Worm (Caenorhabditis elegans) whole organism, L1 larva: ENCODE data around the gene sysm-1.

Experiments used
- ama-1 ChIP-seq: fragments of 150-350 bp; optimal IDR thresholded peaks from 2 replicates; lab custom pipeline; 2014
- blmp-1 ChIP-seq: fragments of 150-350 bp; optimal IDR thresholded peaks from 2 replicates; lab custom pipeline; 2014; ENCODE audit warnings: missing biosample characterization, missing genetic modification characterization
- ceh-63 ChIP-seq: fragments of 200-800 bp; sonication (Bioruptor generic); optimal IDR thresholded peaks from 2 replicates; lab custom pipeline; 2018; ENCODE audit warnings: mild to moderate bottlenecking, missing genetic modification characterization, missing compliant biosample characterization
- lsy-2 ChIP-seq, 2 experiments: fragments of 150-350 bp; optimal IDR thresholded peaks; 2 replicates each; lab custom pipeline; 2014; ENCODE audit warnings: missing biosample characterization in 2 of 2, missing genetic modification characterization in 2 of 2
- mef-2 ChIP-seq: fragments of 150-350 bp; optimal IDR thresholded peaks from 2 replicates; lab custom pipeline; 2014; ENCODE audit warnings: missing biosample characterization, missing genetic modification characterization
- nhr-11 ChIP-seq: fragments of 150-350 bp; optimal IDR thresholded peaks from 2 replicates; lab custom pipeline; 2014; ENCODE audit warnings: missing biosample characterization, missing genetic modification characterization
- nhr-77 ChIP-seq: fragments of 150-350 bp; optimal IDR thresholded peaks from 2 replicates; lab custom pipeline; 2014; ENCODE audit warnings: missing biosample characterization, missing genetic modification characterization
- snpc-4 ChIP-seq: fragments of 150-350 bp; optimal IDR thresholded peaks from 2 replicates; lab custom pipeline; 2014; ENCODE audit warnings: missing biosample characterization, missing genetic modification characterization
- sox-4 ChIP-seq: sonication (generic microtip); optimal IDR thresholded peaks from 2 replicates; lab custom pipeline; 2016; ENCODE audit warnings: missing genetic modification characterization, missing compliant biosample characterization
- unc-130 ChIP-seq: fragments of 150-350 bp; optimal IDR thresholded peaks from 2 replicates; lab custom pipeline; 2017; ENCODE audit warnings: missing biosample characterization, missing genetic modification characterization, inconsistent platforms
- unc-62 ChIP-seq: fragments of 150-350 bp; optimal IDR thresholded peaks from 2 replicates; lab custom pipeline; 2014; ENCODE audit warnings: missing biosample characterization, missing genetic modification reagents, missing genetic modification characterization
- zag-1 ChIP-seq: fragments of 150-350 bp; optimal IDR thresholded peaks from 2 replicates; lab custom pipeline; 2014; ENCODE audit warnings: missing biosample characterization, missing genetic modification characterization
- ztf-11 ChIP-seq, 2 experiments: sonication (generic microtip); optimal IDR thresholded peaks; 2 replicates each; lab custom pipeline; 2016 to 2017; ENCODE audit warnings: missing genetic modification characterization in 2 of 2, missing biosample characterization in 1 of 2, missing compliant biosample characterization in 1 of 2
- ztf-4 ChIP-seq: fragments of 150-350 bp; optimal IDR thresholded peaks from 2 replicates; lab custom pipeline; 2014; ENCODE audit warnings: missing biosample characterization, missing genetic modification characterization

DNA sequence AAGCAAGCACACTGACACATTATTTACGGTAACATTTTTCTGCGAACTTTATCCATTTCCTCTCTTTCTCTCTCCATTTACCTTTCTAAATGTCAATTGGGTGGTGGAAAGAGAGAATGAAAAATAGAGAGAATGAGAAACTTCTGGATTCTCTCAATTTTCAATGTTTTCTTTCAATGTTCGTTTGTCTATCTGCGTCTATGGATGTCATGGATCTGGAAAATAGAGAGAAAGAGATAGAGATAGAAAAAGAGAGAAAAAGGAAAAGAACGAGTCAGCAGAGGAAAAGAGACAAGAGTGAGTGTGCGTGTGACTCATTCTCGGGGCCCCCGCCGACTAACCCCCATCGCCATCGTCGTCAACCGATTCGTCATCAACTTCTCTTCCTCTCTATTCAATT lies 29.9 kb upstream of the sysm-1 start, which contains the start of gene jun-1:
- TF ChIP-seq sox-4 (tag; lab: Kevin White, UChicago) (no peak), ama-1 (lab: Kevin White, UChicago) (no peak), nhr-77 (tag; lab: Kevin White, UChicago) (peak; percentile 96), lsy-2 (tag; optimal IDR thresholded peaks at IDR 0.05; lab: Kevin White, UChicago) (peak; percentile 85 to 95), snpc-4 (tag; lab: Kevin White, UChicago) (peak; percentile 70), zag-1 (tag; lab: Kevin White, UChicago) (no peak), ztf-11 (tag; optimal IDR thresholded peaks at IDR 0.05; lab: Kevin White, UChicago) (no peak), unc-130 (tag; lab: Kevin White, UChicago) (peak; percentile 36), unc-62 (GFP tag; lab: Kevin White, UChicago) (no peak), ceh-63 (GFP tag; lab: Kevin White, UChicago) (no peak), ztf-4 (peak; percentile 68), mef-2 (tag; lab: Kevin White, UChicago) (no peak), blmp-1 (tag; lab: Kevin White, UChicago) (peak; percentile 76), nhr-11 (tag; lab: Kevin White, UChicago) (peak; percentile 75)
